Worm (Caenorhabditis elegans): ENCODE results near the gene K04C2.8.

- TF ChIP-seq ztf-4 (tag; optimal IDR thresholded peaks at IDR 0.05): no peak
- no peak for TF ChIP-seq zag-1 (tag; optimal IDR thresholded peaks at IDR 0.05)
- TF ChIP-seq unc-62 (GFP tag; optimal IDR thresholded peaks at IDR 0.05): no peak
- no peak for TF ChIP-seq nhr-129 (tag; optimal IDR thresholded peaks at IDR 0.05)
- no peak for TF ChIP-seq lin-11 (tag; optimal IDR thresholded peaks at IDR 0.05)
- TF ChIP-seq nhr-10 (tag; optimal IDR thresholded peaks at IDR 0.05): no peak
- TF ChIP-seq snpc-4 (tag; optimal IDR thresholded peaks at IDR 0.05): no peak
- TF ChIP-seq egl-27 (tag; optimal IDR thresholded peaks at IDR 0.05): no peak
- no peak for TF ChIP-seq nhr-237 (tag; optimal IDR thresholded peaks at IDR 0.05)
- no peak for TF ChIP-seq ceh-16 (tag; optimal IDR thresholded peaks at IDR 0.05)
These were observed 11.6 kb downstream of the K04C2.8 start for ce11 chrIII:6881745-6882144.
